Fruit fly (Drosophila melanogaster): Measurements from ENCODE around the gene CG5116.

CG5116 gene

DNA sequence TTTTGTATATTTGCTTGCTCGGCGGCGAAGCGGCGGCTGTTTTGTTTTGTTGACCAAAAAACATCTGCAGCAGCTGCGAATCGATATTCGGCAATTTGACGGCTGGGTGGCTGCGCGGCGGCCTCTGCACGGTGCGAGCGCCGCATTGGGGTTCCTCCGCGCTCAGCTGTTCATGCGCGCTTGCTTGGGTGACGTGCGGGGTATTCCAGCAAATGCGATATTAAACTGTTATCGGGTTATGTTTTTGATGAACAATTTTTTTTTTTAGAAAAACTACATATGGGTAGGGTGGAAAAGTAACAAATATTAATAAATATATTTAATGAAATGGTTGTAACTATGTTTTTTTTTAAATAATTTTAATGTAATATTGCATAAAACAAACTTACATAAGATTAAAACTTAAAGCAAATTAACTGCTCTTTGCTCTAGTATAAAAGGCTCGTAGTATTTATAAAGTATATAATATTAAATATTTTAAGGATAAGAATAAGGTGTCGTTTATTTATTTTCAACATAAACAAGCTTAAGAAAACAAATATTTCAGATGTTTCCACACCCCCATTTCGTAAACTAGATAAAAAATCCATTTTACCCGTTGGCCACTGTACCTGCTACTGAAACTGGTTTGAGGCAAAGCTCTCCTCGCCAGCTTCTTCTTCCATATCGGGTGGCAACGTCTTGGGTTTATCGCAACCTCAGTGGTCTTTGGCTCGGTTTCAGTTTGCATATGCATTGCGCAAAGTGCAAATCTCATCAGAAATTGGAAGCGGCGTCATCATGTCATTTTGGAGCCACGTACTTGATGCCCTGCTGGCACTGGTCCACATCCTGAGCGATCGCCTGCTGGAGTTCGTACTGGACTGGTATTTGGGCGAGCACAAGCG is 8.1 kb downstream of the CG5116 start, which contains the start of the genes Gnpat and CG5112 (continued):
- peak; percentile 56 for TF ChIP-seq CG8944 (GFP tag; optimal IDR thresholded peaks at IDR 0.05)
- TF ChIP-seq CG3726 (GFP tag; IDR thresholded peaks at IDR 0.05) = 0 out of 3 replicates have a peak, but pooled peaks have one; percentile 15
- TF ChIP-seq HLH3B (GFP tag; IDR thresholded peaks at IDR 0.05) = peak; percentile 70
- peak; percentile 21 for TF ChIP-seq gfzf (GFP tag; optimal IDR thresholded peaks at IDR 0.05)
- TF ChIP-seq inv (GFP tag; IDR thresholded peaks at IDR 0.05; ENCODE audit: partially characterized antibody) = peak; percentile 62
- TF ChIP-seq tgo (GFP tag; IDR thresholded peaks at IDR 0.05) = peak; percentile 61
- TF ChIP-seq Dip2 (GFP tag; IDR thresholded peaks at IDR 0.05) = no peak
- TF ChIP-seq CG7786 (GFP tag; optimal IDR thresholded peaks at IDR 0.05) = peak; percentile 50
- TF ChIP-seq chm (GFP tag; IDR thresholded peaks at IDR 0.05) = peak; percentile 90
- TF ChIP-seq CG34224 (GFP tag; IDR thresholded peaks at IDR 0.05; ENCODE audit: partially characterized antibody) = peak; percentile 78
- TF ChIP-seq danr (GFP tag; IDR thresholded peaks at IDR 0.05) = peak; percentile 45
- no peak for TF ChIP-seq CG8089 (GFP tag; optimal IDR thresholded peaks at IDR 0.05)
- no peak for TF ChIP-seq Max (GFP tag; optimal IDR thresholded peaks at IDR 0.05)
- peak; percentile 39 for TF ChIP-seq sqz (GFP tag; optimal IDR thresholded peaks at IDR 0.05)
- no peak for TF ChIP-seq sens-2 (GFP tag; IDR thresholded peaks at IDR 0.05)
- no peak for TF ChIP-seq cato (GFP tag; optimal IDR thresholded peaks at IDR 0.05; ENCODE audit: borderline replicate concordance)
- TF ChIP-seq dan (GFP tag; IDR thresholded peaks at IDR 0.05) = no peak
- peak; percentile 35 for TF ChIP-seq CG13624 (GFP tag; optimal IDR thresholded peaks at IDR 0.05)
- no peak for TF ChIP-seq CG6765 (GFP tag; optimal IDR thresholded peaks at IDR 0.05)
- peak; percentile 71; the same call in 2 of the 3 replicates for TF ChIP-seq H15 (GFP tag; IDR thresholded peaks at IDR 0.05)
- TF ChIP-seq CG11723 (GFP tag; optimal IDR thresholded peaks at IDR 0.05) = no peak
- peak; percentile 71 for TF ChIP-seq knrl (GFP tag; IDR thresholded peaks at IDR 0.05; ENCODE audit: partially characterized antibody)
- peak; percentile 76 for TF ChIP-seq sisA (GFP tag; IDR thresholded peaks at IDR 0.05)
- TF ChIP-seq CG17359 (tag; optimal IDR thresholded peaks at IDR 0.05) = peak; percentile 42
- peak; percentile 46 for TF ChIP-seq CG8388 (GFP tag; optimal IDR thresholded peaks at IDR 0.05)
- TF ChIP-seq kni (GFP tag; optimal IDR thresholded peaks at IDR 0.05) = no peak
- TF ChIP-seq bigmax (GFP tag; optimal IDR thresholded peaks at IDR 0.05) = no peak
- TF ChIP-seq cas (GFP tag; IDR thresholded peaks at IDR 0.05) = peak; percentile 68
- TF ChIP-seq dmrt99B (tag; optimal IDR thresholded peaks at IDR 0.05) = peak; percentile 31
- TF ChIP-seq ara (GFP tag; IDR thresholded peaks at IDR 0.05) = peak; percentile 81
- TF ChIP-seq phol (tag; optimal IDR thresholded peaks at IDR 0.05) = peak; percentile 69
- peak; percentile 49; the same call in 1 of the 2 replicates for TF ChIP-seq Atf6 (GFP tag; IDR thresholded peaks at IDR 0.05)
- TF ChIP-seq insv (GFP tag; optimal IDR thresholded peaks at IDR 0.05) = peak in 1 of 2 experiments; percentile 22
- TF ChIP-seq Sry-β (GFP tag; optimal IDR thresholded peaks at IDR 0.05) = peak; percentile 15
- TF ChIP-seq Spps (tag; optimal IDR thresholded peaks at IDR 0.05) = no peak
- peak; percentile 56; the same call in 2 of the 3 replicates for TF ChIP-seq Doc3 (GFP tag; IDR thresholded peaks at IDR 0.05; ENCODE audit: partially characterized antibody)
- TF ChIP-seq Six4 (GFP tag; optimal IDR thresholded peaks at IDR 0.05) = peak; percentile 36
- no peak for TF ChIP-seq D (optimal IDR thresholded peaks at IDR 0.05)
- peak; percentile 2 for TF ChIP-seq D (GFP tag; optimal IDR thresholded peaks at IDR 0.05)
- TF ChIP-seq lab (GFP tag; optimal IDR thresholded peaks at IDR 0.05) = peak; percentile 47
- TF ChIP-seq CG2889 (GFP tag; IDR thresholded peaks at IDR 0.05) = peak; percentile 73; the same call in 2 of the 3 replicates
- TF ChIP-seq CG14965 (GFP tag; optimal IDR thresholded peaks at IDR 0.05; ENCODE audit: borderline replicate concordance) = no peak
- TF ChIP-seq CG9876 (GFP tag; optimal IDR thresholded peaks at IDR 0.05) = peak; percentile 76
- TF ChIP-seq CG13287 (GFP tag; IDR thresholded peaks at IDR 0.05; ENCODE audit: partially characterized antibody) = peak; percentile 78
- peak; percentile 1 for TF ChIP-seq fd3F (GFP tag; optimal IDR thresholded peaks at IDR 0.05)
- TF ChIP-seq hbn (GFP tag; IDR thresholded peaks at IDR 0.05; ENCODE audit: partially characterized antibody) = peak; percentile 28; the same call in 1 of the 2 replicates
- TF ChIP-seq prd (optimal IDR thresholded peaks at IDR 0.05) = no peak
- peak; percentile 79 for TF ChIP-seq prd (GFP tag; IDR thresholded peaks at IDR 0.05)

Data from whole organism, embryonic.